Fruit fly (Drosophila melanogaster) whole organism: ENCODE data around the gene CG43391.

Experiments
- Dll ChIP-seq: fragments of >200 bp; optimal IDR thresholded peaks from 2 replicates; lab custom pipeline; 2017
- pan ChIP-seq: fragments of >200 bp; optimal IDR thresholded peaks from 2 replicates; lab custom pipeline; 2017
- psq ChIP-seq: fragments of >200 bp; optimal IDR thresholded peaks from 2 replicates; lab custom pipeline; 2017

- TF ChIP-seq pan (lab: Kevin White, UChicago): no peak
- TF ChIP-seq psq (lab: Kevin White, UChicago): no peak
- TF ChIP-seq Dll (lab: Kevin White, UChicago): peak; percentile 98
Measured at dm6 chr3L:11552996-11553671, 27.7 kb downstream of the CG43391 start.
